Fruit fly (Drosophila melanogaster) whole organism, embryonic: ENCODE data around the gene CG17224.
A peak's percentile ranks its signal among the peaks of the same experiment; 100 is the strongest.

Experiments
- CG10462 ChIP-seq: fragments of 200-800 bp; sonication (Bioruptor generic); optimal IDR thresholded peaks from 2 replicates; lab custom pipeline; 2016; ENCODE audit warnings: missing biosample characterization, missing genetic modification characterization
- CG10654 ChIP-seq: fragments of 200-800 bp; sonication (Bioruptor generic); optimal IDR thresholded peaks from 2 replicates; lab custom pipeline; 2016; ENCODE audit warnings: missing biosample characterization, missing genetic modification characterization
- CG11398 ChIP-seq: fragments of 200-800 bp; sonication (Bioruptor generic); optimal IDR thresholded peaks from 2 replicates; lab custom pipeline; 2016; ENCODE audit warnings: missing biosample characterization, missing genetic modification characterization
- CG11723 ChIP-seq: fragments of 200-800 bp; sonication (Bioruptor generic); optimal IDR thresholded peaks from 2 replicates; lab custom pipeline; 2017; ENCODE audit warnings: missing biosample characterization, mild to moderate bottlenecking, missing genetic modification characterization
- CG14014 ChIP-seq: fragments of 200-800 bp; sonication (Bioruptor generic); IDR thresholded peaks from 2 replicates; pipeline ENCODE4 v1.3.6; 2022; ENCODE audit warnings: missing biosample characterization, missing genetic modification characterization
- CG1529 ChIP-seq: fragments of 200-800 bp; sonication (Bioruptor generic); optimal IDR thresholded peaks from 3 replicates; lab custom pipeline; 2018; ENCODE audit warnings: missing biosample characterization, missing genetic modification characterization
- CG15601 ChIP-seq: fragments of 200-800 bp; sonication (Bioruptor generic); optimal IDR thresholded peaks from 3 replicates; lab custom pipeline; 2019; ENCODE audit warnings: missing biosample characterization, mild to moderate bottlenecking, missing genetic modification characterization, moderate library complexity
- CG1602 ChIP-seq: fragments of 200-800 bp; sonication (Bioruptor generic); optimal IDR thresholded peaks from 3 replicates; lab custom pipeline; 2016; ENCODE audit warnings: missing biosample characterization, missing genetic modification characterization
- CG16863 ChIP-seq: fragments of 200-800 bp; sonication (Bioruptor generic); optimal IDR thresholded peaks from 3 replicates; lab custom pipeline; 2016; ENCODE audit warnings: missing biosample characterization, missing genetic modification characterization
- CG17802 ChIP-seq: fragments of 200-800 bp; sonication (Bioruptor generic); optimal IDR thresholded peaks from 2 replicates; lab custom pipeline; 2018; ENCODE audit warnings: missing biosample characterization, mild to moderate bottlenecking, missing genetic modification characterization, moderate library complexity
- CG2875 ChIP-seq: fragments of 200-800 bp; sonication (Bioruptor generic); optimal IDR thresholded peaks from 2 replicates; lab custom pipeline; 2017; ENCODE audit warnings: missing biosample characterization, mild to moderate bottlenecking, missing genetic modification characterization, missing genetic modification reagents
- CG3726 ChIP-seq: fragments of 200-800 bp; sonication (Bioruptor generic); IDR thresholded peaks from 3 replicates; pipeline ENCODE4, ENCODE4 v1.3.6; 2022; ENCODE audit warnings: missing biosample characterization, missing genetic modification characterization
- CG4282 ChIP-seq: fragments of 200-800 bp; sonication (Bioruptor generic); optimal IDR thresholded peaks from 2 replicates; lab custom pipeline; 2016; ENCODE audit warnings: missing biosample characterization, missing genetic modification characterization
- CG5245 ChIP-seq: fragments of 200-800 bp; sonication (Bioruptor generic); optimal IDR thresholded peaks from 3 replicates; lab custom pipeline; 2016; ENCODE audit warnings: missing biosample characterization, missing genetic modification characterization
- CG8765 ChIP-seq: fragments of 200-800 bp; sonication (Bioruptor generic); IDR thresholded peaks from 2 replicates; pipeline ENCODE4 v1.3.6; 2022; ENCODE audit warnings: missing biosample characterization, missing genetic modification characterization
- Dip2 ChIP-seq: fragments of 200-800 bp; sonication (Bioruptor generic); IDR thresholded peaks from 2 replicates; pipeline ENCODE4 v1.3.6; 2022; ENCODE audit warnings: missing biosample characterization, missing genetic modification characterization
- Doc2 ChIP-seq: fragments of 200-800 bp; sonication (Bioruptor generic); IDR thresholded peaks from 2 replicates; pipeline ENCODE4 v1.3.6; 2022; ENCODE audit warnings: missing biosample characterization, missing genetic modification characterization
- Drgx ChIP-seq: fragments of 200-800 bp; sonication (Bioruptor generic); IDR thresholded peaks from 2 replicates; pipeline ENCODE4 v1.3.6; 2022; ENCODE audit warnings: missing biosample characterization, missing genetic modification characterization
- Fer3 ChIP-seq: fragments of 200-800 bp; sonication (Bioruptor generic); optimal IDR thresholded peaks from 2 replicates; lab custom pipeline; 2018; ENCODE audit warnings: missing biosample characterization, mild to moderate bottlenecking, missing genetic modification characterization, moderate library complexity
- H2.0 ChIP-seq: fragments of 200-800 bp; sonication (Bioruptor generic); IDR thresholded peaks from 2 replicates; pipeline ENCODE4 v1.3.6; 2022; ENCODE audit warnings: missing biosample characterization, missing genetic modification characterization
- Hey ChIP-seq: fragments of 200-800 bp; sonication (Bioruptor generic); optimal IDR thresholded peaks from 3 replicates; lab custom pipeline; 2018; ENCODE audit warnings: missing biosample characterization, mild to moderate bottlenecking, missing genetic modification characterization
- HmgZ ChIP-seq: fragments of 200-800 bp; sonication (Bioruptor generic); optimal IDR thresholded peaks from 2 replicates; lab custom pipeline; 2018; ENCODE audit warnings: missing biosample characterization, mild to moderate bottlenecking, missing genetic modification characterization
- Lpt ChIP-seq: fragments of >200 bp; optimal IDR thresholded peaks from 2 replicates; lab custom pipeline; 2018; ENCODE audit warnings: missing biosample characterization, missing genetic modification characterization
- NFAT ChIP-seq: fragments of 200-800 bp; sonication (Bioruptor generic); IDR thresholded peaks from 2 replicates; pipeline ENCODE4 v1.3.6; 2022; ENCODE audit warnings: missing biosample characterization, missing genetic modification characterization
- Neu2 ChIP-seq: fragments of 200-800 bp; sonication (Bioruptor generic); optimal IDR thresholded peaks from 3 replicates; lab custom pipeline; 2016; ENCODE audit warnings: missing biosample characterization, missing genetic modification characterization, borderline replicate concordance
- Opbp ChIP-seq: fragments of 200-800 bp; sonication (Bioruptor generic); IDR thresholded peaks from 3 replicates; pipeline ENCODE4 v1.3.6; 2022; ENCODE audit warnings: missing biosample characterization, missing genetic modification characterization; ENCODE audit not compliant: partially characterized antibody
- PHDP ChIP-seq: fragments of 200-800 bp; sonication (Bioruptor generic); optimal IDR thresholded peaks from 3 replicates; lab custom pipeline; 2018; ENCODE audit warnings: missing biosample characterization, mild to moderate bottlenecking, missing genetic modification characterization, moderate library complexity
- Pdp1 ChIP-seq, 2 experiments: fragments of 200-800 bp; sonication (Bioruptor generic); optimal IDR thresholded peaks; 3 replicates each; lab custom pipeline; 2016; ENCODE audit warnings: missing biosample characterization in 2 of 2, missing genetic modification characterization in 2 of 2, mild to moderate bottlenecking in 1 of 2, moderate library complexity in 1 of 2
- Sox102F ChIP-seq: fragments of 200-800 bp; sonication (Bioruptor generic); optimal IDR thresholded peaks from 2 replicates; lab custom pipeline; 2018; ENCODE audit warnings: missing biosample characterization, mild to moderate bottlenecking, missing genetic modification characterization, moderate library complexity
- Sry-δ ChIP-seq: fragments of 200-800 bp; sonication (Bioruptor generic); optimal IDR thresholded peaks from 2 replicates; lab custom pipeline; 2016; ENCODE audit warnings: missing biosample characterization, missing genetic modification characterization
- Tbp ChIP-seq: fragments of >200 bp; optimal IDR thresholded peaks from 2 replicates; lab custom pipeline; 2018; ENCODE audit warnings: missing biosample characterization, missing genetic modification characterization
- Usf ChIP-seq: fragments of 200-800 bp; sonication (Bioruptor generic); optimal IDR thresholded peaks from 2 replicates; lab custom pipeline; 2017; ENCODE audit warnings: missing genotype, missing biosample characterization, missing genetic modification characterization
- bowl ChIP-seq: fragments of 200-800 bp; sonication (Bioruptor generic); IDR thresholded peaks from 2 replicates; pipeline ENCODE4 v1.3.6; 2022; ENCODE audit warnings: missing biosample characterization, missing genetic modification characterization
- dimm ChIP-seq: fragments of 200-800 bp; sonication (Bioruptor generic); IDR thresholded peaks from 2 replicates; pipeline ENCODE4 v1.3.6; 2022; ENCODE audit warnings: missing biosample characterization, missing genetic modification characterization
- dmrt11E ChIP-seq: fragments of 200-800 bp; sonication (Bioruptor generic); optimal IDR thresholded peaks from 3 replicates; lab custom pipeline; 2018; ENCODE audit warnings: missing biosample characterization, mild to moderate bottlenecking, missing genetic modification characterization, moderate library complexity
- en ChIP-seq: fragments of 200-800 bp; sonication (Bioruptor generic); optimal IDR thresholded peaks from 2 replicates; lab custom pipeline; 2016; ENCODE audit warnings: missing biosample characterization, missing genetic modification characterization
- eyg ChIP-seq: fragments of 200-800 bp; sonication (Bioruptor generic); optimal IDR thresholded peaks from 3 replicates; lab custom pipeline; 2016; ENCODE audit warnings: missing biosample characterization, missing genetic modification characterization
- gsb ChIP-seq: fragments of 200-800 bp; sonication (Bioruptor generic); IDR thresholded peaks from 2 replicates; pipeline ENCODE4 v1.3.6; 2022; ENCODE audit warnings: missing biosample characterization, missing genetic modification characterization
- klu ChIP-seq: fragments of 200-800 bp; sonication (Bioruptor generic); IDR thresholded peaks from 2 replicates; pipeline ENCODE4 v1.3.6; 2022; ENCODE audit warnings: missing biosample characterization, missing genetic modification characterization
- lmd ChIP-seq: fragments of 200-800 bp; sonication (Bioruptor generic); IDR thresholded peaks from 2 replicates; pipeline ENCODE4 v1.3.6; 2022; ENCODE audit warnings: missing biosample characterization, missing genetic modification characterization
- otp ChIP-seq: fragments of 200-800 bp; sonication (Bioruptor generic); IDR thresholded peaks from 3 replicates; pipeline ENCODE4, ENCODE4 v1.3.6; 2022; ENCODE audit warnings: missing biosample characterization, missing genetic modification characterization
- pita ChIP-seq: fragments of 200-800 bp; sonication (Bioruptor generic); optimal IDR thresholded peaks from 2 replicates; lab custom pipeline; 2017; ENCODE audit warnings: missing biosample characterization, mild to moderate bottlenecking, missing genetic modification characterization
- ranshi ChIP-seq: fragments of 200-800 bp; sonication (Bioruptor generic); IDR thresholded peaks from 2 replicates; pipeline ENCODE4 v1.3.6; 2022; ENCODE audit warnings: missing biosample characterization, missing genetic modification characterization
- sc ChIP-seq, 3 experiments: fragments of >200 bp in 2 of 3; fragments of 200-800 bp in 1 of 3; sonication (Bioruptor generic) in 1 of 3; optimal IDR thresholded peaks; 2 replicates in 2 of 3; 3 replicates in 1 of 3; lab custom pipeline; 2017; ENCODE audit warnings: mild to moderate bottlenecking in 1 of 3, missing biosample characterization in 1 of 3, missing genetic modification characterization in 1 of 3, missing genetic modification reagents in 1 of 3
- scrt ChIP-seq: fragments of 200-800 bp; sonication (Bioruptor generic); optimal IDR thresholded peaks from 2 replicates; lab custom pipeline; 2018; ENCODE audit warnings: missing biosample characterization, mild to moderate bottlenecking, missing genetic modification characterization, moderate library complexity
- seq ChIP-seq: fragments of 200-800 bp; sonication (Bioruptor generic); IDR thresholded peaks from 2 replicates; pipeline ENCODE4 v1.3.6; 2022; ENCODE audit warnings: missing biosample characterization, missing genetic modification characterization
- tgo ChIP-seq: fragments of 200-800 bp; sonication (Bioruptor generic); IDR thresholded peaks from 3 replicates; pipeline ENCODE4 v1.3.6; 2022; ENCODE audit warnings: missing biosample characterization, missing genetic modification characterization
- usp ChIP-seq: fragments of >200 bp; optimal IDR thresholded peaks from 2 replicates; lab custom pipeline; 2017; ENCODE audit warnings: missing biosample characterization, missing genetic modification characterization
- wor ChIP-seq: fragments of 200-800 bp; sonication (Bioruptor generic); IDR thresholded peaks from 2 replicates; pipeline ENCODE4 v1.3.6; 2022; ENCODE audit warnings: missing biosample characterization, missing genetic modification characterization
- zf30C ChIP-seq: fragments of 200-800 bp; sonication (Bioruptor generic); optimal IDR thresholded peaks from 3 replicates; lab custom pipeline; 2018; ENCODE audit warnings: missing biosample characterization, mild to moderate bottlenecking, missing genetic modification characterization

Gene CG17224

dm6 chr2L:3058772-3059623 is 40.9 kb upstream of the CG17224 start (continued):
- TF ChIP-seq CG14014 (GFP tag; lab: Robert Waterston, UW) (no peak), Dip2 (GFP tag; lab: Robert Waterston, UW) (no peak), sc (optimal IDR thresholded peaks at IDR 0.05; lab: Kevin White, UChicago) (no peak), sc (GFP tag; optimal IDR thresholded peaks at IDR 0.05; lab: Kevin White, UChicago) (no peak), HmgZ (tag; lab: Kevin White, UChicago) (peak; percentile 14), usp (GFP tag; lab: Kevin White, UChicago) (no peak), CG2875 (GFP tag; lab: Kevin White, UChicago) (no peak), H2.0 (GFP tag; lab: Robert Waterston, UW) (0 out of 2 replicates have a peak, but pooled peaks have one; percentile 5), CG11398 (GFP tag; lab: Kevin White, UChicago) (no peak), Tbp (GFP tag; lab: Kevin White, UChicago) (no peak), ranshi (GFP tag; lab: Robert Waterston, UW) (no peak), eyg (peak; percentile 43), dimm (no peak), Drgx (GFP tag; lab: Robert Waterston, UW) (0 out of 2 replicates have a peak, but pooled peaks have one; percentile 40), lmd (GFP tag; lab: Robert Waterston, UW) (peak; percentile 60), Fer3 (tag; lab: Kevin White, UChicago) (peak; percentile 30), Usf (GFP tag; lab: Kevin White, UChicago) (peak; percentile 28), pita (GFP tag; lab: Kevin White, UChicago) (no peak), PHDP (tag; lab: Kevin White, UChicago) (no peak), Pdp1 (GFP tag; optimal IDR thresholded peaks at IDR 0.05; lab: Kevin White, UChicago) (peak in 1 of 2 experiments; percentile 23), CG15601 (tag; lab: Kevin White, UChicago) (no peak), CG1602 (no peak), CG4282 (no peak), CG10462 (GFP tag; lab: Kevin White, UChicago) (no peak), gsb (GFP tag; lab: Robert Waterston, UW) (no peak), CG5245 (GFP tag; lab: Kevin White, UChicago) (no peak), Opbp (GFP tag; lab: Robert Waterston, UW) (no peak), CG11723 (GFP tag; lab: Kevin White, UChicago) (no peak), Neu2 (GFP tag; lab: Kevin White, UChicago) (no peak), CG10654 (GFP tag; lab: Kevin White, UChicago) (no peak), Hey (tag; lab: Kevin White, UChicago) (no peak), Doc2 (GFP tag; lab: Robert Waterston, UW) (no peak), CG1529 (GFP tag; lab: Kevin White, UChicago) (no peak), en (GFP tag; lab: Kevin White, UChicago) (no peak), NFAT (GFP tag; lab: Robert Waterston, UW) (no peak), zf30C (GFP tag; lab: Kevin White, UChicago) (peak; percentile 51), Sry-δ (GFP tag; lab: Kevin White, UChicago) (no peak), seq (GFP tag; lab: Robert Waterston, UW) (no peak), otp (GFP tag; lab: Robert Waterston, UW) (no peak), CG3726 (no peak), dmrt11E (tag; lab: Kevin White, UChicago) (no peak), Lpt (GFP tag; lab: Kevin White, UChicago) (no peak), wor (GFP tag; lab: Robert Waterston, UW) (no peak), scrt (GFP tag; lab: Kevin White, UChicago) (no peak), CG8765 (GFP tag; lab: Robert Waterston, UW) (no peak), bowl (no peak), klu (no peak), CG17802 (no peak), Sox102F (GFP tag; lab: Kevin White, UChicago) (no peak), CG16863 (GFP tag; lab: Kevin White, UChicago) (no peak), tgo (GFP tag; lab: Robert Waterston, UW) (no peak)
